Worm (Caenorhabditis elegans): ENCODE data around the gene cccp-1.

ce11 chrIII:12445223-12445622, 27.4 kb upstream of the cccp-1 start:
- TF ChIP-seq dpff-1 (tag; optimal IDR thresholded peaks at IDR 0.05) (no peak), nfya-2 (GFP tag; IDR thresholded peaks at IDR 0.05) (no peak), F33H1.4 (GFP tag; IDR thresholded peaks at IDR 0.05) (no peak), somi-1 (GFP tag; optimal IDR thresholded peaks at IDR 0.05) (no peak), F57C9.4 (tag; optimal IDR thresholded peaks at IDR 0.05) (no peak), madf-8 (GFP tag; conservative IDR thresholded peaks at IDR 0.05) (no peak), mxl-1 (tag; optimal IDR thresholded peaks at IDR 0.05) (no peak), ama-1 (optimal IDR thresholded peaks at IDR 0.05) (no peak), ama-1 (GFP tag; optimal IDR thresholded peaks at IDR 0.05) (no peak)
